Fruit fly (Drosophila melanogaster) whole organism, embryonic: ENCODE results near the gene Uro.
A peak's percentile ranks its signal among the peaks of the same experiment; 100 is the strongest.

Source experiments
- ATbp ChIP-seq: fragments of 200-800 bp; sonication (Bioruptor generic); optimal IDR thresholded peaks from 2 replicates; lab custom pipeline; 2017; ENCODE audit warnings: missing biosample characterization, mild to moderate bottlenecking, missing genetic modification characterization, missing genetic modification reagents
- Aef1 ChIP-seq: fragments of 200-800 bp; sonication (Bioruptor generic); IDR thresholded peaks from 3 replicates; pipeline ENCODE4 v1.3.6; 2022; ENCODE audit warnings: missing biosample characterization, missing genetic modification characterization
- Bgb ChIP-seq: fragments of 200-800 bp; sonication (Bioruptor generic); IDR thresholded peaks from 2 replicates; pipeline ENCODE4 v1.3.6; 2022; ENCODE audit warnings: missing biosample characterization, missing genetic modification characterization; ENCODE audit not compliant: partially characterized antibody
- Blimp-1 ChIP-seq: fragments of 200-800 bp; sonication (Bioruptor generic); optimal IDR thresholded peaks from 3 replicates; lab custom pipeline; 2018; ENCODE audit warnings: missing biosample characterization, missing genetic modification characterization, mild to moderate bottlenecking, moderate library complexity, missing genetic modification reagents
- CG10959 ChIP-seq: fragments of 200-800 bp; sonication (Bioruptor generic); IDR thresholded peaks from 2 replicates; pipeline ENCODE4 v1.3.6; 2022; ENCODE audit warnings: missing biosample characterization, missing genetic modification characterization
- CG11696 ChIP-seq: fragments of 200-800 bp; sonication (Bioruptor generic); IDR thresholded peaks from 2 replicates; pipeline ENCODE4 v1.3.6; 2022; ENCODE audit warnings: missing biosample characterization, missing genetic modification characterization
- CG12219 ChIP-seq: fragments of 200-800 bp; sonication (Bioruptor generic); optimal IDR thresholded peaks from 3 replicates; lab custom pipeline; 2018; ENCODE audit warnings: missing biosample characterization, mild to moderate bottlenecking, missing genetic modification characterization
- CG12769 ChIP-seq: fragments of 200-800 bp; sonication (Bioruptor generic); optimal IDR thresholded peaks from 2 replicates; lab custom pipeline; 2019; ENCODE audit warnings: missing biosample characterization, mild to moderate bottlenecking, missing genetic modification characterization, moderate library complexity
- CG14860 ChIP-seq: fragments of 200-800 bp; sonication (Bioruptor generic); IDR thresholded peaks from 3 replicates; pipeline ENCODE4 v1.3.6; 2022; ENCODE audit warnings: missing biosample characterization, missing genetic modification characterization; ENCODE audit not compliant: partially characterized antibody
- CG1602 ChIP-seq: fragments of 200-800 bp; sonication (Bioruptor generic); optimal IDR thresholded peaks from 3 replicates; lab custom pipeline; 2016; ENCODE audit warnings: missing biosample characterization, missing genetic modification characterization
- CG16863 ChIP-seq: fragments of 200-800 bp; sonication (Bioruptor generic); optimal IDR thresholded peaks from 3 replicates; lab custom pipeline; 2016; ENCODE audit warnings: missing biosample characterization, missing genetic modification characterization
- CG17829 ChIP-seq: fragments of 200-800 bp; optimal IDR thresholded peaks from 2 replicates; lab custom pipeline; 2019; ENCODE audit warnings: missing biosample characterization, mild to moderate bottlenecking, missing genetic modification characterization, moderate library complexity
- CG2199 ChIP-seq: fragments of 200-800 bp; sonication (Bioruptor generic); IDR thresholded peaks from 3 replicates; pipeline ENCODE4 v1.3.6; 2022; ENCODE audit warnings: missing biosample characterization, missing genetic modification characterization
- CG2712 ChIP-seq: fragments of 200-800 bp; optimal IDR thresholded peaks from 3 replicates; lab custom pipeline; 2019; ENCODE audit warnings: missing biosample characterization, mild to moderate bottlenecking, missing genetic modification characterization, moderate library complexity
- CG34224 ChIP-seq: fragments of 200-800 bp; sonication (Bioruptor generic); IDR thresholded peaks from 3 replicates; pipeline ENCODE4 v1.3.6; 2022; ENCODE audit warnings: missing biosample characterization, missing genetic modification characterization; ENCODE audit not compliant: partially characterized antibody
- CG3847 ChIP-seq: fragments of 200-800 bp; sonication (Bioruptor generic); IDR thresholded peaks from 2 replicates; pipeline ENCODE4 v1.3.6; 2022; ENCODE audit warnings: missing biosample characterization, missing genetic modification characterization
- CG4707 ChIP-seq: fragments of 200-800 bp; sonication (Bioruptor generic); optimal IDR thresholded peaks from 2 replicates; lab custom pipeline; 2018; ENCODE audit warnings: missing biosample characterization, mild to moderate bottlenecking, missing genetic modification characterization, moderate library complexity
- CG6654 ChIP-seq: fragments of 200-800 bp; sonication (Bioruptor generic); optimal IDR thresholded peaks from 2 replicates; lab custom pipeline; 2017; ENCODE audit warnings: missing biosample characterization, mild to moderate bottlenecking, missing genetic modification characterization
- CG6791 ChIP-seq: fragments of 200-800 bp; sonication (Bioruptor generic); IDR thresholded peaks from 3 replicates; pipeline ENCODE4 v1.3.6; 2022; ENCODE audit warnings: missing biosample characterization, missing genetic modification characterization; ENCODE audit not compliant: partially characterized antibody
- CG8359 ChIP-seq: fragments of 200-800 bp; sonication (Bioruptor generic); optimal IDR thresholded peaks from 2 replicates; lab custom pipeline; 2017; ENCODE audit warnings: missing biosample characterization, mild to moderate bottlenecking, missing genetic modification characterization, borderline replicate concordance
- CG8924 ChIP-seq: fragments of 200-800 bp; optimal IDR thresholded peaks from 3 replicates; lab custom pipeline; 2019; ENCODE audit warnings: missing biosample characterization, mild to moderate bottlenecking, missing genetic modification characterization, moderate library complexity
- CHES-1-like ChIP-seq: fragments of 200-800 bp; sonication (Bioruptor generic); optimal IDR thresholded peaks from 2 replicates; lab custom pipeline; 2016; ENCODE audit warnings: missing biosample characterization, missing genetic modification characterization
- Chrac-16 ChIP-seq: fragments of 200-800 bp; sonication (Bioruptor generic); optimal IDR thresholded peaks from 3 replicates; lab custom pipeline; 2016; ENCODE audit warnings: missing biosample characterization, missing genetic modification characterization
- Doc3 ChIP-seq: fragments of 200-800 bp; sonication (Bioruptor generic); IDR thresholded peaks from 3 replicates; pipeline ENCODE4 v1.3.6; 2022; ENCODE audit warnings: missing biosample characterization, missing genetic modification characterization; ENCODE audit not compliant: partially characterized antibody
- Dp ChIP-seq: fragments of 200-800 bp; sonication (Bioruptor generic); optimal IDR thresholded peaks from 2 replicates; lab custom pipeline; 2018; ENCODE audit warnings: missing biosample characterization, mild to moderate bottlenecking, missing genetic modification characterization, moderate library complexity
- Med ChIP-seq: fragments of 200-800 bp; sonication (Bioruptor generic); peaks from one replicate; lab custom pipeline; 2016; ENCODE audit warnings: missing biosample characterization, missing genetic modification characterization, mild to moderate bottlenecking, inconsistent platforms, moderate library complexity
- bbx ChIP-seq: fragments of 200-800 bp; sonication (Bioruptor generic); IDR thresholded peaks from 2 replicates; pipeline ENCODE4 v1.3.6; 2022; ENCODE audit warnings: missing biosample characterization, missing genetic modification characterization; ENCODE audit not compliant: partially characterized antibody
- bsh ChIP-seq, 2 experiments: fragments of 200-800 bp; sonication (Bioruptor generic); optimal IDR thresholded peaks; 2 replicates each; lab custom pipeline; 2017 to 2018; ENCODE audit warnings: mild to moderate bottlenecking in 2 of 2, missing biosample characterization in 2 of 2, missing genetic modification characterization in 2 of 2, moderate library complexity in 1 of 2
- danr ChIP-seq: fragments of 200-800 bp; sonication (Bioruptor generic); IDR thresholded peaks from 2 replicates; pipeline ENCODE4 v1.3.6; 2022; ENCODE audit warnings: missing biosample characterization, missing genetic modification characterization
- dpn ChIP-seq, 2 experiments: fragments of 200-800 bp; sonication (Bioruptor generic); optimal IDR thresholded peaks; 3 replicates each; lab custom pipeline; 2016; ENCODE audit warnings: missing biosample characterization in 2 of 2, missing genetic modification characterization in 2 of 2
- ftz-f1 ChIP-seq: fragments of 200-800 bp; sonication (Bioruptor generic); optimal IDR thresholded peaks from 2 replicates; lab custom pipeline; 2016; ENCODE audit warnings: missing biosample characterization, missing genetic modification characterization
- gce ChIP-seq: fragments of 200-800 bp; sonication (Bioruptor generic); IDR thresholded peaks from 3 replicates; pipeline ENCODE4 v1.3.6; 2022; ENCODE audit warnings: missing biosample characterization, missing genetic modification characterization
- gem ChIP-seq: fragments of 200-800 bp; sonication (Bioruptor generic); optimal IDR thresholded peaks from 2 replicates; lab custom pipeline; 2019; ENCODE audit warnings: missing biosample characterization, mild to moderate bottlenecking, missing genetic modification characterization, moderate library complexity
- her ChIP-seq: fragments of 200-800 bp; sonication (Bioruptor generic); optimal IDR thresholded peaks from 2 replicates; lab custom pipeline; 2016; ENCODE audit warnings: missing biosample characterization, missing genetic modification characterization
- ken ChIP-seq: fragments of 200-800 bp; sonication (Bioruptor generic); IDR thresholded peaks from 3 replicates; pipeline ENCODE4 v1.3.6; 2022; ENCODE audit warnings: missing biosample characterization, missing genetic modification characterization
- lmd ChIP-seq: fragments of 200-800 bp; sonication (Bioruptor generic); IDR thresholded peaks from 2 replicates; pipeline ENCODE4 v1.3.6; 2022; ENCODE audit warnings: missing biosample characterization, missing genetic modification characterization
- oc ChIP-seq: fragments of 200-800 bp; sonication (Bioruptor generic); optimal IDR thresholded peaks from 2 replicates; lab custom pipeline; 2018; ENCODE audit warnings: missing biosample characterization, mild to moderate bottlenecking, missing genetic modification characterization, moderate library complexity
- peb ChIP-seq: fragments of 200-800 bp; sonication (Bioruptor generic); IDR thresholded peaks from 2 replicates; pipeline ENCODE4 v1.3.6; 2022; ENCODE audit warnings: missing biosample characterization, missing genetic modification characterization
- psq ChIP-seq: fragments of 200-800 bp; sonication (Bioruptor generic); optimal IDR thresholded peaks from 2 replicates; lab custom pipeline; 2017; ENCODE audit warnings: missing biosample characterization, missing genetic modification characterization
- pzg ChIP-seq: fragments of 200-800 bp; sonication (Bioruptor generic); optimal IDR thresholded peaks from 3 replicates; lab custom pipeline; 2018; ENCODE audit warnings: missing biosample characterization, mild to moderate bottlenecking, missing genetic modification characterization, moderate library complexity
- rib ChIP-seq: fragments of 200-800 bp; sonication (Bioruptor generic); IDR thresholded peaks from 2 replicates; pipeline ENCODE4 v1.3.6; 2022; ENCODE audit warnings: missing biosample characterization, missing genetic modification characterization
- row ChIP-seq: fragments of 200-800 bp; sonication (Bioruptor generic); IDR thresholded peaks from 3 replicates; pipeline ENCODE4 v1.3.6; 2022; ENCODE audit warnings: missing biosample characterization, missing genetic modification characterization
- sens-2 ChIP-seq: fragments of 200-800 bp; sonication (Bioruptor generic); IDR thresholded peaks from 2 replicates; pipeline ENCODE4 v1.3.6; 2022; ENCODE audit warnings: missing biosample characterization, missing genetic modification characterization
- slbo ChIP-seq: fragments of 200-800 bp; sonication (Bioruptor generic); IDR thresholded peaks from 2 replicates; pipeline ENCODE4 v1.3.6; 2022; ENCODE audit warnings: missing biosample characterization, missing genetic modification characterization
- slp2 ChIP-seq: fragments of 200-800 bp; sonication (Bioruptor generic); optimal IDR thresholded peaks from 2 replicates; lab custom pipeline; 2016; ENCODE audit warnings: missing biosample characterization, missing genetic modification characterization
- tap ChIP-seq: fragments of 200-800 bp; optimal IDR thresholded peaks from 3 replicates; lab custom pipeline; 2019; ENCODE audit warnings: missing biosample characterization, mild to moderate bottlenecking, missing genetic modification characterization, moderate library complexity
- vvl ChIP-seq: fragments of 200-800 bp; sonication (Bioruptor generic); IDR thresholded peaks from 2 replicates; pipeline ENCODE4 v1.3.6; 2022; ENCODE audit warnings: missing biosample characterization, missing genetic modification characterization
- wdn ChIP-seq: fragments of 200-800 bp; sonication (Bioruptor generic); IDR thresholded peaks from 2 replicates; pipeline ENCODE4 v1.3.6; 2022; ENCODE audit warnings: missing biosample characterization, missing genetic modification characterization

Uro gene

DNA sequence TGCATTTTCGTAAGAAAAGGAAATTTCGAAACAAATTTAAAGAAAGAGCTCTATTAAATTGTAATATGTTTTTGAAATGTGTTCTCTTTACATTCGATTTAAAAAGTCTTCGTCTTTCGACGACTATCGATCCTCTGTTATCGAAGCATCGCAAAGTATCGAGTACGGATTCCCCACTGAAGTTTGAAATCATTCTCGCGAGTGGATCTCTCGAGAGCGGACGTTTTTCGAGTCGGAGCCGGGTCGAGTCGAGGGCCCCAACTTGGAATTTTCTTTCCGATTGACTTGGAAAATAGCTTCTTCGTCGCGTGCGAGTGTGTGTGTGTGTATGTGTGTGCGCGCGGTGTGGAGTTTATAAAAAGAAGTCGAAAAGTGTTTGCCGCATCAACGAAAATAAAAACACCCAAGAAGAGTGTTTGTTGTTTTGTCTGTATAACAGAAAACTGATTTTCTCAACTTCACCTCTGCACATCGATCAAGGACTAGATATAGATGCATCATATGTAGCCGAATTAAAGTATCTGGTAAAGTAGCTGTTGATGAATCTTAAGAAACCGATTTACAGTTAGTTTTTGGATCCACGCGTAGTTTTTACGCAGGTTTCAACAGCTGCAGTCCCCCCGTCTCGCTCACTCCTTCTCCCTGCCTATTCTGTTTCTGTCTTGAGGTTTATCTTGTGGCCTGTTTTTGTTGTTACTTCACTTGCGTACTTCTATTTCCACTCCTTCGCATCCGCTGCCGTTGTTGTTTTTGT is 31.5 kb downstream of the Uro start, which contains the start of gene LanB1 (continued):
- TF ChIP-seq gce (GFP tag; lab: Robert Waterston, UW) = peak; percentile 16; the same call in 1 of the 3 replicates
- TF ChIP-seq psq (GFP tag; lab: Kevin White, UChicago) = peak; percentile 37
- TF ChIP-seq slbo (GFP tag; lab: Robert Waterston, UW) = 0 out of 2 replicates have a peak, but pooled peaks have one; percentile 12
- no peak for TF ChIP-seq CG8359 (GFP tag; lab: Kevin White, UChicago)
- TF ChIP-seq row = peak; percentile 30; the same call in 2 of the 3 replicates
- TF ChIP-seq gem (tag; lab: Kevin White, UChicago) = no peak
- peak; percentile 99 for TF ChIP-seq CG16863
- TF ChIP-seq vvl (GFP tag; lab: Robert Waterston, UW) = peak; percentile 47; the same call in 1 of the 2 replicates
- TF ChIP-seq tap (tag; lab: Kevin White, UChicago) = no peak
- TF ChIP-seq CG6654 (GFP tag; lab: Kevin White, UChicago) = no peak
- TF ChIP-seq CG14860 (GFP tag; lab: Robert Waterston, UW) = no peak; the same call in 2 of the 3 replicates
- TF ChIP-seq bbx (GFP tag; lab: Robert Waterston, UW) = peak; percentile 76
- no peak for TF ChIP-seq slp2 (GFP tag; lab: Kevin White, UChicago)
- TF ChIP-seq CG11696 (GFP tag; lab: Robert Waterston, UW) = no peak
- TF ChIP-seq CG2199 (GFP tag; lab: Robert Waterston, UW) = peak; percentile 45; the same call in 2 of the 3 replicates
- peak; percentile 47 for TF ChIP-seq CG34224 (GFP tag; lab: Robert Waterston, UW)
- peak; percentile 28 for TF ChIP-seq ftz-f1 (GFP tag; lab: Kevin White, UChicago)
- TF ChIP-seq Chrac-16 (GFP tag; lab: Kevin White, UChicago) = no peak
- peak; percentile 1 for TF ChIP-seq CG4707
- TF ChIP-seq her (GFP tag; lab: Kevin White, UChicago) = peak; percentile 61
- TF ChIP-seq CG12769 = peak; percentile 35
- TF ChIP-seq rib (GFP tag; lab: Robert Waterston, UW) = peak; percentile 60; the same call in 1 of the 2 replicates
- peak; percentile 3 for TF ChIP-seq CG8924
- peak; percentile 52 for TF ChIP-seq oc (tag; lab: Kevin White, UChicago)
- TF ChIP-seq ken (GFP tag; lab: Robert Waterston, UW) = no peak
- peak in 1 of 2 experiments; percentile 4 for TF ChIP-seq bsh (GFP tag; optimal IDR thresholded peaks at IDR 0.05; lab: Kevin White, UChicago)
- no peak for TF ChIP-seq dpn (GFP tag; optimal IDR thresholded peaks at IDR 0.05; lab: Kevin White, UChicago)
- TF ChIP-seq Med (GFP tag; lab: Kevin White, UChicago) = peak; percentile 75
- TF ChIP-seq CG1602 (GFP tag; lab: Kevin White, UChicago) = no peak
- peak; percentile 61; the same call in 2 of the 3 replicates for TF ChIP-seq CG6791 (GFP tag; lab: Robert Waterston, UW)
- no peak for TF ChIP-seq Aef1 (GFP tag; lab: Robert Waterston, UW)
- TF ChIP-seq CHES-1-like (GFP tag; lab: Kevin White, UChicago) = peak; percentile 11
- no peak for TF ChIP-seq wdn (GFP tag; lab: Robert Waterston, UW)
- TF ChIP-seq CG3847 (GFP tag; lab: Robert Waterston, UW) = no peak
- no peak for TF ChIP-seq danr (GFP tag; lab: Robert Waterston, UW)
- TF ChIP-seq ATbp = no peak
- TF ChIP-seq peb = no peak
- TF ChIP-seq pzg (GFP tag; lab: Kevin White, UChicago) = peak; percentile 34
- peak; percentile 43 for TF ChIP-seq Dp (GFP tag; lab: Kevin White, UChicago)
- peak; percentile 58; the same call in 1 of the 2 replicates for TF ChIP-seq Bgb (GFP tag; lab: Robert Waterston, UW)
- TF ChIP-seq lmd = no peak
- peak; percentile 39; the same call in 1 of the 3 replicates for TF ChIP-seq Doc3
- peak; percentile 34 for TF ChIP-seq CG2712 (tag; lab: Kevin White, UChicago)
- peak; percentile 16 for TF ChIP-seq CG12219 (GFP tag; lab: Kevin White, UChicago)
- no peak for TF ChIP-seq sens-2 (GFP tag; lab: Robert Waterston, UW)
- no peak for TF ChIP-seq Blimp-1 (GFP tag; lab: Kevin White, UChicago)
- TF ChIP-seq CG17829 (tag; lab: Kevin White, UChicago) = peak; percentile 7
- no peak for TF ChIP-seq CG10959 (GFP tag; lab: Robert Waterston, UW)
